Worm (Caenorhabditis elegans) whole organism, L3 larva: ENCODE data around the gene F10C2.7.

Experiments
- egl-5 ChIP-seq: fragments of 150-350 bp; optimal IDR thresholded peaks from 2 replicates; lab custom pipeline; 2017; ENCODE audit warnings: missing biosample characterization, missing genetic modification reagents, missing genetic modification characterization, inconsistent platforms
- fos-1 ChIP-seq: fragments of 150-350 bp; optimal IDR thresholded peaks from 2 replicates; lab custom pipeline; 2014; ENCODE audit warnings: missing biosample characterization, missing genetic modification characterization
- jun-1 ChIP-seq: fragments of 150-350 bp; optimal IDR thresholded peaks from 2 replicates; lab custom pipeline; 2014; ENCODE audit warnings: missing biosample characterization, missing genetic modification reagents, missing genetic modification characterization
- nfya-1 ChIP-seq: sonication (generic microtip); optimal IDR thresholded peaks from 2 replicates; lab custom pipeline; 2017; ENCODE audit warnings: missing genetic modification characterization, mild to moderate bottlenecking, missing compliant biosample characterization, antibody characterized with exemption, moderate library complexity; ENCODE audit not compliant: insufficient read depth
- snpc-4 ChIP-seq: fragments of 150-350 bp; optimal IDR thresholded peaks from 2 replicates; lab custom pipeline; 2014; ENCODE audit warnings: missing biosample characterization, missing genetic modification characterization
- unc-39 ChIP-seq: sonication (generic microtip); optimal IDR thresholded peaks from 4 replicates; lab custom pipeline; 2017; ENCODE audit warnings: missing biosample characterization, missing genetic modification characterization
- unc-62 ChIP-seq: fragments of 150-350 bp; sonication (generic microtip); optimal IDR thresholded peaks from 4 replicates; lab custom pipeline; 2014; ENCODE audit warnings: missing biosample characterization, missing genetic modification reagents, missing genetic modification characterization

DNA sequence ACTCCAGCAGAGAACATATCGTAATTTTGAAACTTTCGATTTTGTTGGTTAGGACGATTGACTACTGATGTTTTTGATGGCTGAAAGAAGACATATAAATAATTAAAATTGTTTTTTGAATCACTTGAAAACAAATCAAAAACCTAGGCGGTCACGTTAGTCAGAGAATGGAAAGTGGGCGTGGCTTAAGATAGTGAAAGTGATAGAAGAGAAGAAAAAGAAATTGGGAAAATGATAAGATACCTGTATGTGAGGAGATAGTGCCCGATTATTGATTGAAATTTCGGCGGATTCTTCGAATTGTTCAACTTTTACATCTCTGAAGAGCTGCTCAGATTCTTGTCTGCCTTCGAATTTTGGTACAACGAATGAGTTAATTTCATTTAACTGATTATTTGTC, 42.0 kb upstream of the F10C2.7 start:
- TF ChIP-seq snpc-4 (tag; lab: Kevin White, UChicago): no peak
- no peak for TF ChIP-seq nfya-1 (tag; lab: Kevin White, UChicago)
- TF ChIP-seq unc-62 (GFP tag; lab: Kevin White, UChicago): no peak
- TF ChIP-seq fos-1 (tag; lab: Kevin White, UChicago): no peak
- TF ChIP-seq unc-39 (tag; lab: Kevin White, UChicago): no peak
- no peak for TF ChIP-seq jun-1 (tag; lab: Kevin White, UChicago)
- TF ChIP-seq egl-5 (tag; lab: Kevin White, UChicago): no peak
